Fruit fly (Drosophila melanogaster) whole organism: ENCODE results near the gene GluRIIA.

ENCODE experiments used
- CG8478 ChIP-seq: fragments of >200 bp; optimal IDR thresholded peaks from 2 replicates; lab custom pipeline; 2018; ENCODE audit warnings: inconsistent platforms
- Dll ChIP-seq: fragments of >200 bp; optimal IDR thresholded peaks from 2 replicates; lab custom pipeline; 2017
- pan ChIP-seq: fragments of >200 bp; optimal IDR thresholded peaks from 2 replicates; lab custom pipeline; 2017
- psq ChIP-seq: fragments of >200 bp; optimal IDR thresholded peaks from 2 replicates; lab custom pipeline; 2017
- usp ChIP-seq: fragments of >200 bp; optimal IDR thresholded peaks from 2 replicates; lab custom pipeline; 2017; ENCODE audit warnings: missing biosample characterization, missing genetic modification characterization, mixed read lengths

DNA sequence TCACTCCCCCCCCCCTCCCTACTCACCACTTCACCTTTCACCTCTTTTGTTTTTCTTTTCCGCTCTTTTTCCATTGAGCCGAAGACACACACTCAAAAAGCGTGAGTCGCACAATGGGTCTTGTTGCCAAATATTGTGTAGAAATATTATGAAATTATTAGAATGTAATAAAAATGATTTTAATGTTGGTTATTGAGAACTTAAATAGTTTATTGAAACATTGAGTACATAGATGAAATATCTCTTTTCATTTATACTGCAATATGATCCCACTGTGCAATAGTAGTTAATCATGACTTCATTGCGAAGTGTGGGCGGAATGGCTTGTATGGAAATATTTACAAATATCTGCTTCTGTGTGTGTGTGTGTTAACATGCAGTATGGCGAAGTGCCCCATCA lies 12.2 kb downstream of the GluRIIA start:
- TF ChIP-seq pan (lab: Kevin White, UChicago) (no peak), psq (no peak), Dll (lab: Kevin White, UChicago) (no peak), usp (GFP tag; lab: Kevin White, UChicago) (no peak), CG8478 (lab: Kevin White, UChicago) (no peak)
